Worm (Caenorhabditis elegans): ENCODE data around the gene sdz-1.

- TF ChIP-seq pha-4 (tag; optimal IDR thresholded peaks at IDR 0.05), result no peak
- no peak for TF ChIP-seq snpc-4 (tag; optimal IDR thresholded peaks at IDR 0.05)
- no peak for TF ChIP-seq nhr-76 (tag; optimal IDR thresholded peaks at IDR 0.05)
- TF ChIP-seq ama-1 (optimal IDR thresholded peaks at IDR 0.05), result no peak
- no peak for TF ChIP-seq egl-27 (tag; optimal IDR thresholded peaks at IDR 0.05)
- no peak for TF ChIP-seq fkh-10 (GFP tag; optimal IDR thresholded peaks at IDR 0.05)
- no peak for TF ChIP-seq nfya-1 (tag; optimal IDR thresholded peaks at IDR 0.05; ENCODE audit: insufficient read depth)
- no peak for TF ChIP-seq aly-2 (tag; optimal IDR thresholded peaks at IDR 0.05)
- TF ChIP-seq ztf-11 (tag; optimal IDR thresholded peaks at IDR 0.05), result no peak
- TF ChIP-seq jun-1 (tag; optimal IDR thresholded peaks at IDR 0.05), result no peak
- no peak for TF ChIP-seq mdl-1 (tag; optimal IDR thresholded peaks at IDR 0.05)
- no peak for TF ChIP-seq pqm-1 (tag; optimal IDR thresholded peaks at IDR 0.05)
These were observed 42.4 kb upstream of the sdz-1 start for ce11 chrIII:8742584-8742983.
